Worm (Caenorhabditis elegans) whole organism, L2 larva: ENCODE data around the gene F46B3.14.

Source experiments
- ZK546.5 ChIP-seq: sonication (generic microtip); optimal IDR thresholded peaks from 2 replicates; lab custom pipeline; 2017; ENCODE audit warnings: missing biosample characterization, missing genetic modification characterization
- ama-1 ChIP-seq: fragments of 150-350 bp; optimal IDR thresholded peaks from 2 replicates; lab custom pipeline; 2018; ENCODE audit warnings: inconsistent platforms
- lin-13 ChIP-seq: fragments of 150-350 bp; optimal IDR thresholded peaks from 2 replicates; lab custom pipeline; 2014; ENCODE audit warnings: missing biosample characterization, missing genetic modification reagents, missing genetic modification characterization
- nhr-237 ChIP-seq: fragments of 150-350 bp; optimal IDR thresholded peaks from 2 replicates; lab custom pipeline; 2014; ENCODE audit warnings: missing biosample characterization, missing genetic modification characterization
- peb-1 ChIP-seq: fragments of 150-350 bp; optimal IDR thresholded peaks from 2 replicates; lab custom pipeline; 2014; ENCODE audit warnings: missing biosample characterization, missing genetic modification characterization
- snpc-4 ChIP-seq: fragments of 150-350 bp; optimal IDR thresholded peaks from 2 replicates; lab custom pipeline; 2014; ENCODE audit warnings: missing biosample characterization, missing genetic modification characterization
- unc-62 ChIP-seq: fragments of 150-350 bp; optimal IDR thresholded peaks from 2 replicates; lab custom pipeline; 2014; ENCODE audit warnings: missing biosample characterization, missing genetic modification reagents, missing genetic modification characterization
- ztf-11 ChIP-seq: sonication (generic microtip); optimal IDR thresholded peaks from 2 replicates; lab custom pipeline; 2017; ENCODE audit warnings: missing biosample characterization, missing genetic modification characterization

- TF ChIP-seq ztf-11 (tag; lab: Kevin White, UChicago) (no peak), ZK546.5 (tag; lab: Kevin White, UChicago) (no peak), ama-1 (no peak), lin-13 (GFP tag; lab: Kevin White, UChicago) (no peak), unc-62 (GFP tag; lab: Kevin White, UChicago) (no peak), nhr-237 (tag; lab: Kevin White, UChicago) (no peak), peb-1 (tag; lab: Kevin White, UChicago) (no peak), snpc-4 (tag; lab: Kevin White, UChicago) (no peak)
These were observed 10.7 kb upstream of the F46B3.14 start, which contains the start of gene srxa-15 for ce11 chrV:20641896-20642295.
